Worm (Caenorhabditis elegans) whole organism, L2 larva: ENCODE measurements around the gene mrpl-21.

Source experiments
- ZK546.5 ChIP-seq: sonication (generic microtip); optimal IDR thresholded peaks from 2 replicates; lab custom pipeline; 2017; ENCODE audit warnings: missing biosample characterization, missing genetic modification characterization
- aly-2 ChIP-seq: fragments of 150-350 bp; optimal IDR thresholded peaks from 2 replicates; lab custom pipeline; 2014; ENCODE audit warnings: missing biosample characterization, missing genetic modification characterization
- ceh-82 ChIP-seq: fragments of 150-350 bp; optimal IDR thresholded peaks from 2 replicates; lab custom pipeline; 2014; ENCODE audit warnings: missing biosample characterization, missing genetic modification characterization
- lin-11 ChIP-seq: fragments of 150-350 bp; sonication (generic microtip); optimal IDR thresholded peaks from 2 replicates; lab custom pipeline; 2014; ENCODE audit warnings: missing biosample characterization, missing genetic modification characterization, inconsistent platforms, mixed read lengths
- lsy-2 ChIP-seq, 2 experiments: fragments of 150-350 bp in 1 of 2; sonication (generic microtip) in 1 of 2; optimal IDR thresholded peaks; 2 replicates each; lab custom pipeline; 2014 to 2017; ENCODE audit warnings: missing biosample characterization in 2 of 2, missing genetic modification characterization in 2 of 2
- mdl-1 ChIP-seq, 2 experiments: fragments of 150-350 bp in 1 of 2; sonication (generic microtip) in 1 of 2; optimal IDR thresholded peaks; 2 replicates each; lab custom pipeline; 2017; ENCODE audit warnings: missing biosample characterization in 2 of 2, missing genetic modification characterization in 2 of 2
- snpc-4 ChIP-seq: fragments of 150-350 bp; optimal IDR thresholded peaks from 2 replicates; lab custom pipeline; 2014; ENCODE audit warnings: missing biosample characterization, missing genetic modification characterization
- zag-1 ChIP-seq: fragments of 150-350 bp; optimal IDR thresholded peaks from 2 replicates; lab custom pipeline; 2014; ENCODE audit warnings: missing biosample characterization, missing genetic modification characterization

- TF ChIP-seq zag-1 (tag; lab: Kevin White, UChicago), result no peak
- TF ChIP-seq ceh-82, result no peak
- TF ChIP-seq lin-11, result no peak
- no peak for TF ChIP-seq ZK546.5
- peak in 1 of 2 experiments; percentile 18 for TF ChIP-seq lsy-2 (tag; optimal IDR thresholded peaks at IDR 0.05; lab: Kevin White, UChicago)
- no peak for TF ChIP-seq aly-2 (tag; lab: Kevin White, UChicago)
- no peak for TF ChIP-seq snpc-4 (tag; lab: Kevin White, UChicago)
- TF ChIP-seq mdl-1 (tag; optimal IDR thresholded peaks at IDR 0.05; lab: Kevin White, UChicago), result no peak
Measured at ce11 chrIII:4280215-4281173, 37.1 kb upstream of the mrpl-21 start, which contains the start of gene sup-26.
